Worm (Caenorhabditis elegans) whole organism, midembryonic: ENCODE data around the gene mkk-4.

ENCODE experiments used
- T22C8.4 ChIP-seq: fragments of 200-800 bp; sonication (Bioruptor generic); IDR thresholded peaks from 2 replicates; pipeline ENCODE4 v1.3.6; 2022; ENCODE audit warnings: missing genetic modification characterization, missing compliant biosample characterization
- cog-1 ChIP-seq: sonication (generic microtip); optimal IDR thresholded peaks from 2 replicates; lab custom pipeline; 2016; ENCODE audit warnings: missing genetic modification characterization, missing compliant biosample characterization
- flt-1 ChIP-seq: fragments of 200-800 bp; sonication (Bioruptor generic); IDR thresholded peaks from 2 replicates; pipeline ENCODE4 v1.3.6; 2022; ENCODE audit warnings: missing genetic modification characterization, missing compliant biosample characterization
- klf-2 ChIP-seq: fragments of 200-800 bp; sonication (Bioruptor generic); conservative IDR thresholded peaks from 2 replicates; pipeline ENCODE4 v1.3.6; 2022; ENCODE audit warnings: missing genetic modification reagents, missing genetic modification characterization, missing compliant biosample characterization
- med-1 ChIP-seq: sonication (generic microtip); optimal IDR thresholded peaks from 2 replicates; lab custom pipeline; 2017; ENCODE audit warnings: missing genetic modification characterization, mild to moderate bottlenecking, missing compliant biosample characterization, antibody characterized with exemption, missing genetic modification reagents; ENCODE audit not compliant: insufficient read depth
- ref-1 ChIP-seq: fragments of 200-800 bp; sonication (Bioruptor generic); conservative IDR thresholded peaks from 2 replicates; pipeline ENCODE4 v1.3.6; 2022; ENCODE audit warnings: missing genetic modification reagents, missing genetic modification characterization, missing compliant biosample characterization
- tab-1 ChIP-seq: fragments of 200-800 bp; sonication (Bioruptor generic); IDR thresholded peaks from 2 replicates; pipeline ENCODE4 v1.3.6; 2022; ENCODE audit warnings: missing genetic modification characterization, missing compliant biosample characterization
- ztf-23 ChIP-seq: fragments of 200-800 bp; sonication (Bioruptor generic); IDR thresholded peaks from 2 replicates; pipeline ENCODE4 v1.3.6; 2022; ENCODE audit warnings: missing genetic modification reagents, missing genetic modification characterization, missing compliant biosample characterization
- ztf-29 ChIP-seq: fragments of 200-800 bp; sonication (Bioruptor generic); IDR thresholded peaks from 2 replicates; pipeline ENCODE4 v1.3.6; 2022; ENCODE audit warnings: missing genetic modification reagents, missing genetic modification characterization, missing compliant biosample characterization

mkk-4 gene

ce11 chrX:10027556-10027955, at the start of gene mkk-4:
Gene mkk-4 (plus strand): TSS chrX:10027856.
- no peak for TF ChIP-seq ref-1 (GFP tag; lab: Robert Waterston, UW)
- TF ChIP-seq flt-1 (GFP tag; lab: Robert Waterston, UW), result no peak
- TF ChIP-seq T22C8.4, result no peak
- no peak for TF ChIP-seq cog-1
- no peak for TF ChIP-seq ztf-29
- TF ChIP-seq ztf-23, result no peak
- TF ChIP-seq med-1 (GFP tag; lab: Kevin White, UChicago), result no peak
- TF ChIP-seq tab-1 (GFP tag; lab: Robert Waterston, UW), result no peak
- TF ChIP-seq klf-2 (GFP tag; lab: Robert Waterston, UW), result no peak

ce11 chrX:9981259-9981658, 46.4 kb upstream of the mkk-4 start:
- TF ChIP-seq cog-1, result no peak
- TF ChIP-seq tab-1 (GFP tag; lab: Robert Waterston, UW), result no peak
- TF ChIP-seq flt-1 (GFP tag; lab: Robert Waterston, UW), result no peak
- TF ChIP-seq T22C8.4, result no peak

ce11 chrX:9984889-9985404, 42.7 kb upstream of the mkk-4 start, which contains the start of gene F19C6.5:
Gene F19C6.5 (minus strand): TSS chrX:9984939.
- no peak for TF ChIP-seq ztf-29
- TF ChIP-seq tab-1 (GFP tag; lab: Robert Waterston, UW), result no peak
- no peak for TF ChIP-seq flt-1 (GFP tag; lab: Robert Waterston, UW)
- no peak for TF ChIP-seq ztf-23
- no peak for TF ChIP-seq ref-1 (GFP tag; lab: Robert Waterston, UW)
- no peak for TF ChIP-seq T22C8.4

DNA sequence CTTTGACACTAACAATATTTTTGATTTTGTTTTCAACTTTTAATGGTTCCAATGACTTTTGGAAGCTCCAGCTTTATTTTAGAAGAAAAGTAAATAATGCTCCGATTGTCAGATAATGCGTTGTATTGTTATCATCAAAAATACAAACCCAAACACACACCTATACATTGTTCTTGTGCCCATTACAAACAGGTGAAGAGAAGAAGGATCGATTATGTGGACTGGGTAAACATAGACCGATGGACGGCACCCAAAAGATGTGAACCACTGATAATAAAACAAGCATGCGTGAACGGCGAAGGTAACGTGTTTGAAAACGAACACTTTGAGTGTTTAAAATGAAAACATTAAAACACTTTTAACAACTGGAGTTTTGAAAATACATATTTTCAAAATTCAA, 40.5 kb upstream of the mkk-4 start:
- TF ChIP-seq med-1 (GFP tag; lab: Kevin White, UChicago) (no peak), cog-1 (no peak), tab-1 (GFP tag; lab: Robert Waterston, UW) (no peak), ztf-23 (no peak), klf-2 (GFP tag; lab: Robert Waterston, UW) (no peak), ztf-29 (no peak)

ce11 chrX:9988884-9989283, 38.8 kb upstream of the mkk-4 start:
- TF ChIP-seq ztf-23, result no peak
- TF ChIP-seq ztf-29, result peak; percentile 9; the same call in 1 of the 2 replicates
- no peak for TF ChIP-seq med-1 (GFP tag; lab: Kevin White, UChicago)
- TF ChIP-seq T22C8.4, result no peak
- TF ChIP-seq ref-1 (GFP tag; lab: Robert Waterston, UW), result no peak
- no peak for TF ChIP-seq cog-1

ce11 chrX:9993100-9993499, 34.6 kb upstream of the mkk-4 start:
- TF ChIP-seq tab-1 (GFP tag; lab: Robert Waterston, UW) (no peak), T22C8.4 (no peak), flt-1 (GFP tag; lab: Robert Waterston, UW) (no peak), ref-1 (GFP tag; lab: Robert Waterston, UW) (no peak), klf-2 (GFP tag; lab: Robert Waterston, UW) (no peak)

- TF ChIP-seq T22C8.4 (no peak), ref-1 (GFP tag; lab: Robert Waterston, UW) (no peak), med-1 (GFP tag; lab: Kevin White, UChicago) (no peak), flt-1 (GFP tag; lab: Robert Waterston, UW) (no peak), cog-1 (no peak), ztf-29 (no peak), ztf-23 (no peak), klf-2 (GFP tag; lab: Robert Waterston, UW) (no peak), tab-1 (GFP tag; lab: Robert Waterston, UW) (no peak)
Measured at ce11 chrX:9997344-9997743, 30.3 kb upstream of the mkk-4 start.

ce11 chrX:9999192-9999591, 28.5 kb upstream of the mkk-4 start, which contains the start of gene grk-1:
Gene grk-1 (minus strand): TSS chrX:9999208.
- no peak for TF ChIP-seq ztf-29
- TF ChIP-seq med-1 (GFP tag; lab: Kevin White, UChicago), result no peak
- no peak for TF ChIP-seq ref-1 (GFP tag; lab: Robert Waterston, UW)
- TF ChIP-seq T22C8.4, result no peak
- TF ChIP-seq tab-1 (GFP tag; lab: Robert Waterston, UW), result no peak
- TF ChIP-seq ztf-23, result no peak
- TF ChIP-seq klf-2 (GFP tag; lab: Robert Waterston, UW), result no peak
- no peak for TF ChIP-seq cog-1
- TF ChIP-seq flt-1 (GFP tag; lab: Robert Waterston, UW), result no peak

ce11 chrX:9999599-10000201, 28.0 kb upstream of the mkk-4 start:
- TF ChIP-seq ztf-29, result 0 out of 2 replicates have a peak, but pooled peaks have one; percentile 7
- TF ChIP-seq ztf-23, result peak; percentile 51; the same call in 1 of the 2 replicates
- TF ChIP-seq cog-1, result peak; percentile 92
- TF ChIP-seq klf-2 (GFP tag; lab: Robert Waterston, UW), result no peak
- peak; percentile 70 for TF ChIP-seq T22C8.4
- TF ChIP-seq med-1 (GFP tag; lab: Kevin White, UChicago), result no peak
- TF ChIP-seq ref-1 (GFP tag; lab: Robert Waterston, UW), result no peak
- TF ChIP-seq flt-1 (GFP tag; lab: Robert Waterston, UW), result peak; percentile 74; the same call in 1 of the 2 replicates
- TF ChIP-seq tab-1 (GFP tag; lab: Robert Waterston, UW), result no peak

ce11 chrX:10000635-10001034, 27.0 kb upstream of the mkk-4 start, which contains the start of gene F19C6.2:
Gene F19C6.2 (plus strand): TSS chrX:10000935.
- TF ChIP-seq ztf-29, result no peak
- no peak for TF ChIP-seq T22C8.4
- TF ChIP-seq flt-1 (GFP tag; lab: Robert Waterston, UW), result no peak
- no peak for TF ChIP-seq klf-2 (GFP tag; lab: Robert Waterston, UW)
- no peak for TF ChIP-seq ztf-23
- TF ChIP-seq cog-1, result no peak
- TF ChIP-seq tab-1 (GFP tag; lab: Robert Waterston, UW), result no peak
- no peak for TF ChIP-seq med-1 (GFP tag; lab: Kevin White, UChicago)
- TF ChIP-seq ref-1 (GFP tag; lab: Robert Waterston, UW), result no peak
